Worm (Caenorhabditis elegans) whole organism, L4 larva: ENCODE measurements around the gene sru-22.
"Not testable (repeated sequence)": the region's sequence is repeated elsewhere in the genome, so short reads cannot be mapped to it uniquely, and the experiment has no call there.

Source experiments
- R02D3.7 ChIP-seq: fragments of 150-350 bp; sonication (generic microtip); optimal IDR thresholded peaks from 3 replicates; lab custom pipeline; 2014; ENCODE audit warnings: missing biosample characterization, missing genetic modification characterization
- lin-15B ChIP-seq: fragments of 150-350 bp; sonication (generic microtip); optimal IDR thresholded peaks from 3 replicates; lab custom pipeline; 2014; ENCODE audit warnings: missing biosample characterization, missing genetic modification characterization

ce11 chrV:15929882-15930281 is 44.9 kb downstream of the sru-22 start, which contains the start of gene srbc-77:
- TF ChIP-seq lin-15B, R02D3.7 (tag; lab: Kevin White, UChicago): not testable (repeated sequence)
